Worm (Caenorhabditis elegans) whole organism, early embryonic: ENCODE measurements around the gene K10B3.1.

ENCODE experiments used
- B0310.2 ChIP-seq: sonication (generic microtip); optimal IDR thresholded peaks from 2 replicates; lab custom pipeline; 2016; ENCODE audit warnings: mild to moderate bottlenecking, missing genetic modification characterization, missing compliant biosample characterization
- F13C5.2 ChIP-seq: sonication (generic microtip); optimal IDR thresholded peaks from 2 replicates; lab custom pipeline; 2017; ENCODE audit warnings: mild to moderate bottlenecking, missing genetic modification characterization, inconsistent platforms, missing compliant biosample characterization
- aly-1 ChIP-seq: sonication (generic microtip); optimal IDR thresholded peaks from 2 replicates; lab custom pipeline; 2016; ENCODE audit warnings: missing genetic modification characterization, missing compliant biosample characterization
- ama-1 ChIP-seq: fragments of 150-350 bp; optimal IDR thresholded peaks from 2 replicates; lab custom pipeline; 2014
- ceh-13 ChIP-seq: fragments of 200-800 bp; sonication (Bioruptor generic); optimal IDR thresholded peaks from 2 replicates; lab custom pipeline; 2018; ENCODE audit warnings: mild to moderate bottlenecking, missing genetic modification characterization, missing compliant biosample characterization
- ceh-36 ChIP-seq: sonication (generic microtip); optimal IDR thresholded peaks from 2 replicates; lab custom pipeline; 2016; ENCODE audit warnings: missing genetic modification characterization, inconsistent platforms, missing compliant biosample characterization
- ets-7 ChIP-seq: sonication (generic microtip); optimal IDR thresholded peaks from 2 replicates; lab custom pipeline; 2016; ENCODE audit warnings: missing genotype, missing genetic modification characterization, missing compliant biosample characterization
- flt-1 ChIP-seq: fragments of 200-800 bp; sonication (Bioruptor generic); IDR thresholded peaks from 2 replicates; pipeline ENCODE4 v1.3.6; 2022; ENCODE audit warnings: missing genetic modification characterization, missing compliant biosample characterization
- hmbx-1 ChIP-seq: sonication (generic microtip); optimal IDR thresholded peaks from 2 replicates; lab custom pipeline; 2016; ENCODE audit warnings: mild to moderate bottlenecking, missing genetic modification characterization, missing compliant biosample characterization
- hnd-1 ChIP-seq: sonication (generic microtip); optimal IDR thresholded peaks from 2 replicates; lab custom pipeline; 2016; ENCODE audit warnings: missing genetic modification characterization, missing compliant biosample characterization
- sea-1 ChIP-seq: fragments of 200-800 bp; sonication (Bioruptor generic); conservative IDR thresholded peaks from 2 replicates; pipeline ENCODE4 v1.3.6; 2022; ENCODE audit warnings: missing genetic modification characterization, missing compliant biosample characterization
- tbx-37 ChIP-seq: fragments of 200-800 bp; sonication (Bioruptor generic); conservative IDR thresholded peaks from 2 replicates; pipeline ENCODE4 v1.3.6; 2022; ENCODE audit warnings: missing genetic modification reagents, missing genetic modification characterization, missing compliant biosample characterization
- tra-4 ChIP-seq: sonication (generic microtip); optimal IDR thresholded peaks from 2 replicates; lab custom pipeline; 2017; ENCODE audit warnings: missing genetic modification characterization, missing compliant biosample characterization

ce11 chrX:3094304-3094703 lies 41.0 kb upstream of the K10B3.1 start, which contains the start of gene wrt-2:
- TF ChIP-seq flt-1 = no peak
- no peak for TF ChIP-seq hmbx-1 (tag; lab: Kevin White, UChicago)
- TF ChIP-seq tbx-37 (GFP tag; lab: Robert Waterston, UW) = no peak
- TF ChIP-seq F13C5.2 (tag; lab: Kevin White, UChicago) = no peak
- no peak for TF ChIP-seq ama-1 (lab: Kevin White, UChicago)
- TF ChIP-seq sea-1 (GFP tag; lab: Robert Waterston, UW) = no peak
- TF ChIP-seq ceh-13 (GFP tag; lab: Kevin White, UChicago) = no peak
- TF ChIP-seq hnd-1 = no peak
- TF ChIP-seq aly-1 (tag; lab: Kevin White, UChicago) = no peak
- TF ChIP-seq ceh-36 = no peak
- no peak for TF ChIP-seq B0310.2 (tag; lab: Kevin White, UChicago)
- no peak for TF ChIP-seq ets-7
- no peak for TF ChIP-seq tra-4 (tag; lab: Kevin White, UChicago)
